Worm (Caenorhabditis elegans) whole organism, L4/young adult: Measurements from ENCODE around the gene K12D12.4.

ENCODE experiments used
- dao-5 ChIP-seq: sonication (generic microtip); optimal IDR thresholded peaks from 2 replicates; lab custom pipeline; 2016; ENCODE audit warnings: missing genotype, missing genetic modification characterization, moderate library complexity, missing compliant biosample characterization
- him-1 ChIP-seq: sonication (generic microtip); optimal IDR thresholded peaks from 2 replicates; lab custom pipeline; 2016; ENCODE audit warnings: missing genotype, missing genetic modification reagents, missing genetic modification characterization, missing compliant biosample characterization

ce11 chrII:11823566-11824308 is 41.8 kb downstream of the K12D12.4 start, which contains the start of gene Y6D1A.1:
- TF ChIP-seq him-1 (tag; lab: Kevin White, UChicago) (no peak), dao-5 (tag; lab: Kevin White, UChicago) (no peak)
